Fruit fly (Drosophila melanogaster) whole organism, embryonic: ENCODE results near the gene aop.

Source experiments
- Bgb ChIP-seq: fragments of 200-800 bp; sonication (Bioruptor generic); IDR thresholded peaks from 2 replicates; pipeline ENCODE4 v1.3.6; 2022; ENCODE audit warnings: missing biosample characterization, missing genetic modification characterization; ENCODE audit not compliant: partially characterized antibody
- CG10267 ChIP-seq: fragments of 200-800 bp; sonication (Bioruptor generic); optimal IDR thresholded peaks from 2 replicates; lab custom pipeline; 2018; ENCODE audit warnings: missing biosample characterization, mild to moderate bottlenecking, missing genetic modification characterization, moderate library complexity
- CG10274 ChIP-seq: fragments of 200-800 bp; sonication (Bioruptor generic); optimal IDR thresholded peaks from 3 replicates; lab custom pipeline; 2017; ENCODE audit warnings: missing biosample characterization, mild to moderate bottlenecking, missing genetic modification characterization
- CG10366 ChIP-seq: fragments of 200-800 bp; sonication (Bioruptor generic); IDR thresholded peaks from 2 replicates; pipeline ENCODE4 v1.3.6; 2022; ENCODE audit warnings: missing biosample characterization, missing genetic modification characterization
- CG11085 ChIP-seq: fragments of 200-800 bp; sonication (Bioruptor generic); IDR thresholded peaks from 2 replicates; pipeline ENCODE4 v1.3.6; 2022; ENCODE audit warnings: missing biosample characterization, missing genetic modification characterization
- CG11695 ChIP-seq: fragments of 200-800 bp; sonication (Bioruptor generic); IDR thresholded peaks from 3 replicates; pipeline ENCODE4 v1.3.6; 2022; ENCODE audit warnings: missing biosample characterization, missing genetic modification characterization
- CG11723 ChIP-seq: fragments of 200-800 bp; sonication (Bioruptor generic); optimal IDR thresholded peaks from 2 replicates; lab custom pipeline; 2017; ENCODE audit warnings: missing biosample characterization, mild to moderate bottlenecking, missing genetic modification characterization
- CG12071 ChIP-seq: fragments of 200-800 bp; sonication (Bioruptor generic); optimal IDR thresholded peaks from 3 replicates; lab custom pipeline; 2018; ENCODE audit warnings: missing biosample characterization, mild to moderate bottlenecking, missing genetic modification characterization
- CG12219 ChIP-seq: fragments of 200-800 bp; sonication (Bioruptor generic); optimal IDR thresholded peaks from 3 replicates; lab custom pipeline; 2018; ENCODE audit warnings: missing biosample characterization, mild to moderate bottlenecking, missing genetic modification characterization
- CG13624 ChIP-seq: fragments of 200-800 bp; sonication (Bioruptor generic); optimal IDR thresholded peaks from 2 replicates; lab custom pipeline; 2016; ENCODE audit warnings: missing biosample characterization, missing genetic modification characterization
- CG14667 ChIP-seq: fragments of 200-800 bp; sonication (Bioruptor generic); IDR thresholded peaks from 2 replicates; pipeline ENCODE4 v1.3.6; 2022; ENCODE audit warnings: missing biosample characterization, missing genetic modification characterization
- CG18011 ChIP-seq: fragments of 200-800 bp; sonication (Bioruptor generic); optimal IDR thresholded peaks from 2 replicates; lab custom pipeline; 2017; ENCODE audit warnings: missing biosample characterization, missing genetic modification characterization, mild to moderate bottlenecking, moderate library complexity, missing genotype
- CG1832 ChIP-seq: fragments of 200-800 bp; sonication (Bioruptor generic); optimal IDR thresholded peaks from 2 replicates; lab custom pipeline; 2017; ENCODE audit warnings: missing biosample characterization, mild to moderate bottlenecking, missing genetic modification characterization, inconsistent platforms
- CG18764 ChIP-seq: fragments of 200-800 bp; sonication (Bioruptor generic); optimal IDR thresholded peaks from 3 replicates; lab custom pipeline; 2016; ENCODE audit warnings: missing biosample characterization, missing genetic modification characterization
- CG2116 ChIP-seq: fragments of 200-800 bp; sonication (Bioruptor generic); optimal IDR thresholded peaks from 3 replicates; lab custom pipeline; 2018; ENCODE audit warnings: missing biosample characterization, mild to moderate bottlenecking, missing genetic modification characterization
- CG2199 ChIP-seq: fragments of 200-800 bp; sonication (Bioruptor generic); IDR thresholded peaks from 3 replicates; pipeline ENCODE4 v1.3.6; 2022; ENCODE audit warnings: missing biosample characterization, missing genetic modification characterization
- CG2889 ChIP-seq: fragments of 200-800 bp; sonication (Bioruptor generic); IDR thresholded peaks from 3 replicates; pipeline ENCODE4 v1.3.6; 2022; ENCODE audit warnings: missing biosample characterization, missing genetic modification characterization
- CG31441 ChIP-seq: fragments of 200-800 bp; sonication (Bioruptor generic); IDR thresholded peaks from 2 replicates; pipeline ENCODE4 v1.3.6; 2022; ENCODE audit warnings: missing biosample characterization, missing genetic modification characterization
- CG3847 ChIP-seq: fragments of 200-800 bp; sonication (Bioruptor generic); IDR thresholded peaks from 2 replicates; pipeline ENCODE4 v1.3.6; 2022; ENCODE audit warnings: missing biosample characterization, missing genetic modification characterization
- CG4854 ChIP-seq: fragments of 200-800 bp; sonication (Bioruptor generic); optimal IDR thresholded peaks from 2 replicates; lab custom pipeline; 2016; ENCODE audit warnings: missing biosample characterization, missing genetic modification characterization, inconsistent platforms
- CG7963 ChIP-seq: fragments of 200-800 bp; sonication (Bioruptor generic); IDR thresholded peaks from 3 replicates; pipeline ENCODE4 v1.3.6; 2022; ENCODE audit warnings: missing biosample characterization, missing genetic modification characterization; ENCODE audit not compliant: partially characterized antibody
- CG9727 ChIP-seq: fragments of 200-800 bp; sonication (Bioruptor generic); optimal IDR thresholded peaks from 3 replicates; lab custom pipeline; 2017; ENCODE audit warnings: missing biosample characterization, mild to moderate bottlenecking, missing genetic modification characterization
- Dek ChIP-seq: fragments of 200-800 bp; sonication (Bioruptor generic); optimal IDR thresholded peaks from 3 replicates; lab custom pipeline; 2019; ENCODE audit warnings: missing biosample characterization, mild to moderate bottlenecking, missing genetic modification characterization, moderate library complexity
- Dip2 ChIP-seq: fragments of 200-800 bp; sonication (Bioruptor generic); IDR thresholded peaks from 2 replicates; pipeline ENCODE4 v1.3.6; 2022; ENCODE audit warnings: missing biosample characterization, missing genetic modification characterization
- GATAe ChIP-seq: fragments of 200-800 bp; sonication (Bioruptor generic); conservative IDR thresholded peaks from 2 replicates; pipeline ENCODE4 v1.3.6; 2022; ENCODE audit warnings: missing biosample characterization, missing genetic modification characterization
- Hmx ChIP-seq: fragments of 200-800 bp; sonication (Bioruptor generic); optimal IDR thresholded peaks from 2 replicates; lab custom pipeline; 2016; ENCODE audit warnings: missing biosample characterization, missing genetic modification characterization
- Hr78 ChIP-seq, 2 experiments: fragments of 200-800 bp in 1 of 2; fragments of >200 bp in 1 of 2; sonication (Bioruptor generic) in 1 of 2; optimal IDR thresholded peaks; 2 replicates each; lab custom pipeline; 2017 to 2019; ENCODE audit warnings: missing biosample characterization in 2 of 2, missing genetic modification characterization in 2 of 2, mild to moderate bottlenecking in 1 of 2, moderate library complexity in 1 of 2
- MBD-R2 ChIP-seq: fragments of 200-800 bp; sonication (Bioruptor generic); IDR thresholded peaks from 2 replicates; pipeline ENCODE4 v1.3.6; 2022; ENCODE audit warnings: missing biosample characterization, missing genetic modification characterization
- Med ChIP-seq: fragments of 200-800 bp; sonication (Bioruptor generic); peaks from one replicate; lab custom pipeline; 2016; ENCODE audit warnings: missing biosample characterization, missing genetic modification characterization, mild to moderate bottlenecking, inconsistent platforms, moderate library complexity
- Nf-YA ChIP-seq: fragments of 200-800 bp; sonication (Bioruptor generic); IDR thresholded peaks from 2 replicates; pipeline ENCODE4 v1.3.6; 2022; ENCODE audit warnings: missing biosample characterization, missing genetic modification characterization
- Optix ChIP-seq: fragments of 200-800 bp; sonication (Bioruptor generic); IDR thresholded peaks from 3 replicates; pipeline ENCODE4 v1.3.6; 2022; ENCODE audit warnings: missing biosample characterization, missing genetic modification characterization
- PHDP ChIP-seq: fragments of 200-800 bp; sonication (Bioruptor generic); optimal IDR thresholded peaks from 3 replicates; lab custom pipeline; 2018; ENCODE audit warnings: missing biosample characterization, mild to moderate bottlenecking, missing genetic modification characterization, moderate library complexity
- Rfx ChIP-seq: fragments of 200-800 bp; sonication (Bioruptor generic); IDR thresholded peaks from 2 replicates; pipeline ENCODE4 v1.3.6; 2022; ENCODE audit warnings: missing biosample characterization, missing genetic modification characterization
- Sox100B ChIP-seq: fragments of 200-800 bp; sonication (Bioruptor generic); optimal IDR thresholded peaks from 3 replicates; lab custom pipeline; 2018; ENCODE audit warnings: missing biosample characterization, mild to moderate bottlenecking, missing genetic modification characterization
- Sry-δ ChIP-seq: fragments of 200-800 bp; sonication (Bioruptor generic); optimal IDR thresholded peaks from 2 replicates; lab custom pipeline; 2016; ENCODE audit warnings: missing biosample characterization, missing genetic modification characterization
- Xbp1 ChIP-seq: fragments of 200-800 bp; sonication (Bioruptor generic); optimal IDR thresholded peaks from 3 replicates; lab custom pipeline; 2016; ENCODE audit warnings: missing biosample characterization, mild to moderate bottlenecking, missing genetic modification characterization
- YL-1 ChIP-seq: fragments of 200-800 bp; sonication (Bioruptor generic); optimal IDR thresholded peaks from 3 replicates; lab custom pipeline; 2017; ENCODE audit warnings: missing biosample characterization, mild to moderate bottlenecking, missing genetic modification characterization
- bcd ChIP-seq: fragments of 200-800 bp; sonication (Bioruptor generic); optimal IDR thresholded peaks from 2 replicates; lab custom pipeline; 2017; ENCODE audit warnings: missing biosample characterization, mild to moderate bottlenecking, missing genetic modification characterization
- chif ChIP-seq, 2 experiments: fragments of 200-800 bp; sonication (Bioruptor generic); optimal IDR thresholded peaks; 3 replicates each; lab custom pipeline; 2016; ENCODE audit warnings: missing biosample characterization in 2 of 2, missing genetic modification characterization in 2 of 2
- dan ChIP-seq: fragments of 200-800 bp; sonication (Bioruptor generic); IDR thresholded peaks from 2 replicates; pipeline ENCODE4 v1.3.6; 2022; ENCODE audit warnings: missing biosample characterization, missing genetic modification characterization
- disco-r ChIP-seq: fragments of 200-800 bp; sonication (Bioruptor generic); optimal IDR thresholded peaks from 2 replicates; lab custom pipeline; 2016; ENCODE audit warnings: missing biosample characterization, missing genetic modification characterization
- esg ChIP-seq: fragments of 200-800 bp; sonication (Bioruptor generic); conservative IDR thresholded peaks from 2 replicates; pipeline ENCODE4 v1.3.6; 2022; ENCODE audit warnings: missing biosample characterization, missing genetic modification characterization
- ewg ChIP-seq: fragments of 200-800 bp; sonication (Bioruptor generic); optimal IDR thresholded peaks from 3 replicates; lab custom pipeline; 2017; ENCODE audit warnings: mild to moderate bottlenecking, missing biosample characterization, missing genetic modification reagents, missing genetic modification characterization
- grn ChIP-seq: fragments of 200-800 bp; sonication (Bioruptor generic); optimal IDR thresholded peaks from 3 replicates; lab custom pipeline; 2017; ENCODE audit warnings: missing biosample characterization, missing genetic modification characterization
- ham ChIP-seq: fragments of 200-800 bp; sonication (Bioruptor generic); IDR thresholded peaks from 2 replicates; pipeline ENCODE4 v1.3.6; 2022; ENCODE audit warnings: missing biosample characterization, missing genetic modification characterization
- her ChIP-seq: fragments of 200-800 bp; sonication (Bioruptor generic); optimal IDR thresholded peaks from 2 replicates; lab custom pipeline; 2016; ENCODE audit warnings: missing biosample characterization, missing genetic modification characterization
- ind ChIP-seq: fragments of 200-800 bp; sonication (Bioruptor generic); optimal IDR thresholded peaks from 3 replicates; lab custom pipeline; 2016; ENCODE audit warnings: missing biosample characterization, missing genetic modification characterization
- otp ChIP-seq: fragments of 200-800 bp; sonication (Bioruptor generic); IDR thresholded peaks from 3 replicates; pipeline ENCODE4, ENCODE4 v1.3.6; 2022; ENCODE audit warnings: missing biosample characterization, missing genetic modification characterization
- pita ChIP-seq: fragments of 200-800 bp; sonication (Bioruptor generic); optimal IDR thresholded peaks from 2 replicates; lab custom pipeline; 2017; ENCODE audit warnings: missing biosample characterization, mild to moderate bottlenecking, missing genetic modification characterization
- scrt ChIP-seq: fragments of 200-800 bp; sonication (Bioruptor generic); optimal IDR thresholded peaks from 2 replicates; lab custom pipeline; 2018; ENCODE audit warnings: missing biosample characterization, mild to moderate bottlenecking, missing genetic modification characterization, moderate library complexity
- slbo ChIP-seq: fragments of 200-800 bp; sonication (Bioruptor generic); IDR thresholded peaks from 2 replicates; pipeline ENCODE4 v1.3.6; 2022; ENCODE audit warnings: missing biosample characterization, missing genetic modification characterization
- tio ChIP-seq: fragments of 200-800 bp; sonication (Bioruptor generic); optimal IDR thresholded peaks from 2 replicates; lab custom pipeline; 2017; ENCODE audit warnings: missing biosample characterization, missing genetic modification characterization, inconsistent platforms

aop gene

dm6 chr2L:2133009-2133408 lies 45.5 kb downstream of the aop start (continued):
- no peak for TF ChIP-seq Nf-YA (GFP tag; lab: Robert Waterston, UW)
- no peak for TF ChIP-seq Dek (tag; lab: Kevin White, UChicago)
- TF ChIP-seq CG3847 (GFP tag; lab: Robert Waterston, UW): no peak
- TF ChIP-seq CG11695 (GFP tag; lab: Robert Waterston, UW): 0 out of 3 replicates have a peak, but pooled peaks have one; percentile 31
- TF ChIP-seq CG2199 (GFP tag; lab: Robert Waterston, UW): no peak
- peak; percentile 59 for TF ChIP-seq slbo (GFP tag; lab: Robert Waterston, UW)
- peak; percentile 84 for TF ChIP-seq Med
- TF ChIP-seq Dip2 (GFP tag; lab: Robert Waterston, UW): no peak
- no peak for TF ChIP-seq ham (GFP tag; lab: Robert Waterston, UW)
- no peak for TF ChIP-seq scrt (GFP tag; lab: Kevin White, UChicago)
- no peak for TF ChIP-seq CG12071 (GFP tag; lab: Kevin White, UChicago)
- peak; percentile 33 for TF ChIP-seq Xbp1
- TF ChIP-seq Hr78 (GFP tag; optimal IDR thresholded peaks at IDR 0.05; lab: Kevin White, UChicago): no peak
- TF ChIP-seq CG10267: no peak
- no peak for TF ChIP-seq CG4854 (GFP tag; lab: Kevin White, UChicago)
- no peak for TF ChIP-seq YL-1 (GFP tag; lab: Kevin White, UChicago)
- TF ChIP-seq CG31441: no peak
- no peak for TF ChIP-seq esg (GFP tag; lab: Robert Waterston, UW)
- no peak for TF ChIP-seq tio (GFP tag; lab: Kevin White, UChicago)
- no peak for TF ChIP-seq CG14667 (GFP tag; lab: Robert Waterston, UW)
- TF ChIP-seq CG7963: no peak
- TF ChIP-seq chif (GFP tag; optimal IDR thresholded peaks at IDR 0.05; lab: Kevin White, UChicago): no peak
- TF ChIP-seq CG11723 (GFP tag; lab: Kevin White, UChicago): no peak
- TF ChIP-seq bcd: peak; percentile 9
- peak; percentile 24 for TF ChIP-seq CG13624 (GFP tag; lab: Kevin White, UChicago)
- TF ChIP-seq CG2889 (GFP tag; lab: Robert Waterston, UW): no peak
- no peak for TF ChIP-seq MBD-R2 (GFP tag; lab: Robert Waterston, UW)
- TF ChIP-seq CG18011 (GFP tag; lab: Kevin White, UChicago): no peak
- no peak for TF ChIP-seq ewg (GFP tag; lab: Kevin White, UChicago)
- TF ChIP-seq otp (GFP tag; lab: Robert Waterston, UW): no peak
- no peak for TF ChIP-seq CG11085 (GFP tag; lab: Robert Waterston, UW)
- TF ChIP-seq Optix (GFP tag; lab: Robert Waterston, UW): no peak
- peak; percentile 98 for TF ChIP-seq CG10274
- no peak for TF ChIP-seq Sox100B (GFP tag; lab: Kevin White, UChicago)
- TF ChIP-seq pita (GFP tag; lab: Kevin White, UChicago): no peak
- peak; percentile 37; the same call in 1 of the 2 replicates for TF ChIP-seq GATAe (GFP tag; lab: Robert Waterston, UW)
- TF ChIP-seq her: peak; percentile 37
- TF ChIP-seq Bgb (GFP tag; lab: Robert Waterston, UW): no peak
- TF ChIP-seq Sry-δ: no peak
- TF ChIP-seq Hmx (GFP tag; lab: Kevin White, UChicago): no peak
- TF ChIP-seq CG1832 (GFP tag; lab: Kevin White, UChicago): no peak
- TF ChIP-seq disco-r (GFP tag; lab: Kevin White, UChicago): peak; percentile 0
- TF ChIP-seq ind: peak; percentile 26
- no peak for TF ChIP-seq CG10366 (GFP tag; lab: Robert Waterston, UW)
- TF ChIP-seq Rfx (GFP tag; lab: Robert Waterston, UW): peak; percentile 31
- no peak for TF ChIP-seq CG18764 (GFP tag; lab: Kevin White, UChicago)
- no peak for TF ChIP-seq CG2116 (GFP tag; lab: Kevin White, UChicago)
- no peak for TF ChIP-seq CG9727 (GFP tag; lab: Kevin White, UChicago)
- peak; percentile 15 for TF ChIP-seq grn
- no peak for TF ChIP-seq dan (GFP tag; lab: Robert Waterston, UW)
- no peak for TF ChIP-seq PHDP (tag; lab: Kevin White, UChicago)
- TF ChIP-seq CG12219 (GFP tag; lab: Kevin White, UChicago): no peak
